Worm (Caenorhabditis elegans) whole organism, L1 larva: Measurements from ENCODE around the gene clec-233.

Experiments used
- C16A3.4 ChIP-seq: fragments of 150-350 bp; optimal IDR thresholded peaks from 2 replicates; lab custom pipeline; 2014; ENCODE audit warnings: missing biosample characterization, missing genetic modification characterization
- C34B4.2 ChIP-seq: sonication (generic microtip); optimal IDR thresholded peaks from 2 replicates; lab custom pipeline; 2017; ENCODE audit warnings: mild to moderate bottlenecking, missing genetic modification characterization, missing compliant biosample characterization
- Y116A8C.19 ChIP-seq: sonication (generic microtip); optimal IDR thresholded peaks from 2 replicates; lab custom pipeline; 2016; ENCODE audit warnings: missing compliant biosample characterization, missing genetic modification characterization, borderline replicate concordance
- ceh-8 ChIP-seq: fragments of 200-800 bp; sonication (Bioruptor generic); optimal IDR thresholded peaks from 2 replicates; lab custom pipeline; 2018; ENCODE audit warnings: mild to moderate bottlenecking, missing genetic modification characterization, moderate library complexity, missing compliant biosample characterization
- ceh-90 ChIP-seq: sonication (generic microtip); optimal IDR thresholded peaks from 2 replicates; lab custom pipeline; 2016; ENCODE audit warnings: missing genetic modification characterization, missing compliant biosample characterization
- ces-1 ChIP-seq: fragments of 150-350 bp; optimal IDR thresholded peaks from 2 replicates; lab custom pipeline; 2014; ENCODE audit warnings: missing biosample characterization, missing genetic modification reagents, missing genetic modification characterization
- dsc-1 ChIP-seq: sonication (generic microtip); optimal IDR thresholded peaks from 2 replicates; lab custom pipeline; 2016; ENCODE audit warnings: mild to moderate bottlenecking, missing genetic modification characterization, missing compliant biosample characterization
- efl-3 ChIP-seq: fragments of 200-800 bp; sonication (Bioruptor generic); optimal IDR thresholded peaks from 2 replicates; lab custom pipeline; 2018; ENCODE audit warnings: mild to moderate bottlenecking, missing genetic modification characterization, missing compliant biosample characterization
- egl-27 ChIP-seq, 2 experiments: fragments of 150-350 bp in 1 of 2; sonication (generic microtip); optimal IDR thresholded peaks; 3 replicates each; lab custom pipeline; 2017 to 2018; ENCODE audit warnings: missing biosample characterization in 2 of 2, missing genetic modification characterization in 2 of 2, missing genetic modification reagents in 2 of 2
- elt-2 ChIP-seq: sonication (generic microtip); optimal IDR thresholded peaks from 2 replicates; lab custom pipeline; 2016; ENCODE audit warnings: missing genetic modification characterization, mild to moderate bottlenecking, inconsistent platforms, missing compliant biosample characterization, missing genetic modification reagents
- elt-3 ChIP-seq, 6 experiments: fragments of 150-350 bp in 1 of 6; sonication (generic microtip); optimal IDR thresholded peaks; 2 replicates each; lab custom pipeline; 2017 to 2018; ENCODE audit warnings: missing biosample characterization in 6 of 6, missing genetic modification characterization in 6 of 6, inconsistent platforms in 1 of 6
- hlh-17 ChIP-seq: fragments of 200-800 bp; sonication (Bioruptor generic); optimal IDR thresholded peaks from 2 replicates; lab custom pipeline; 2018; ENCODE audit warnings: missing genetic modification characterization, mild to moderate bottlenecking, missing compliant biosample characterization, moderate library complexity, borderline replicate concordance
- hlh-4 ChIP-seq: sonication (generic microtip); optimal IDR thresholded peaks from 2 replicates; lab custom pipeline; 2016; ENCODE audit warnings: mild to moderate bottlenecking, missing genetic modification characterization, missing compliant biosample characterization
- isw-1 ChIP-seq: fragments of 200-800 bp; sonication (Bioruptor generic); IDR thresholded peaks from 2 replicates; pipeline ENCODE4 v1.3.6; 2022; ENCODE audit warnings: missing genetic modification characterization, missing compliant biosample characterization
- lin-13 ChIP-seq: fragments of 150-350 bp; optimal IDR thresholded peaks from 2 replicates; lab custom pipeline; 2014; ENCODE audit warnings: missing biosample characterization, missing genetic modification reagents, missing genetic modification characterization
- lin-15B ChIP-seq: fragments of 150-350 bp; sonication (generic microtip); optimal IDR thresholded peaks from 3 replicates; lab custom pipeline; 2014; ENCODE audit warnings: missing biosample characterization, missing genetic modification characterization
- lin-35 ChIP-seq, 2 experiments: fragments of 150-350 bp; optimal IDR thresholded peaks; 2 replicates each; lab custom pipeline; 2014; ENCODE audit warnings: missing biosample characterization in 2 of 2, missing genetic modification characterization in 2 of 2, missing genetic modification reagents in 2 of 2
- nhr-11 ChIP-seq: fragments of 150-350 bp; optimal IDR thresholded peaks from 2 replicates; lab custom pipeline; 2014; ENCODE audit warnings: missing biosample characterization, missing genetic modification characterization
- nhr-12 ChIP-seq: sonication (generic microtip); optimal IDR thresholded peaks from 2 replicates; lab custom pipeline; 2017; ENCODE audit warnings: missing biosample characterization, missing genetic modification characterization
- nhr-20 ChIP-seq: sonication (generic microtip); optimal IDR thresholded peaks from 2 replicates; lab custom pipeline; 2016; ENCODE audit warnings: mild to moderate bottlenecking, missing genetic modification characterization, missing compliant biosample characterization
- nhr-237 ChIP-seq: fragments of 150-350 bp; optimal IDR thresholded peaks from 2 replicates; lab custom pipeline; 2014; ENCODE audit warnings: missing biosample characterization, missing genetic modification characterization
- nhr-71 ChIP-seq: sonication (generic microtip); optimal IDR thresholded peaks from 2 replicates; lab custom pipeline; 2016; ENCODE audit warnings: mild to moderate bottlenecking, missing genetic modification characterization, moderate library complexity, missing compliant biosample characterization
- nhr-77 ChIP-seq: fragments of 150-350 bp; optimal IDR thresholded peaks from 2 replicates; lab custom pipeline; 2014; ENCODE audit warnings: missing biosample characterization, missing genetic modification characterization
- nhr-84 ChIP-seq: sonication (generic microtip); optimal IDR thresholded peaks from 2 replicates; lab custom pipeline; 2017; ENCODE audit warnings: missing biosample characterization, missing genetic modification characterization
- nhr-85 ChIP-seq: sonication (generic microtip); peaks from one replicate; lab custom pipeline; 2016; ENCODE audit warnings: missing genetic modification characterization, inconsistent platforms, missing compliant biosample characterization
- nhr-90 ChIP-seq: sonication (generic microtip); optimal IDR thresholded peaks from 2 replicates; lab custom pipeline; 2016; ENCODE audit warnings: mild to moderate bottlenecking, missing genetic modification characterization, missing compliant biosample characterization; ENCODE audit not compliant: poor library complexity
- pag-3 ChIP-seq: sonication (generic microtip); optimal IDR thresholded peaks from 2 replicates; lab custom pipeline; 2017; ENCODE audit warnings: missing genetic modification characterization, mild to moderate bottlenecking, missing compliant biosample characterization, antibody characterized with exemption, borderline replicate concordance; ENCODE audit not compliant: insufficient read depth
- rnt-1 ChIP-seq: sonication (generic microtip); optimal IDR thresholded peaks from 2 replicates; lab custom pipeline; 2016; ENCODE audit warnings: mild to moderate bottlenecking, missing genetic modification characterization, moderate library complexity, missing compliant biosample characterization
- snpc-4 ChIP-seq: fragments of 150-350 bp; optimal IDR thresholded peaks from 2 replicates; lab custom pipeline; 2014; ENCODE audit warnings: missing biosample characterization, missing genetic modification characterization
- snu-23 ChIP-seq: sonication (generic microtip); optimal IDR thresholded peaks from 2 replicates; lab custom pipeline; 2016; ENCODE audit warnings: missing genetic modification characterization, missing compliant biosample characterization
- sup-37 ChIP-seq: fragments of 200-800 bp; sonication (Bioruptor generic); optimal IDR thresholded peaks from 2 replicates; lab custom pipeline; 2018; ENCODE audit warnings: mild to moderate bottlenecking, missing genetic modification characterization, missing compliant biosample characterization
- swsn-7 ChIP-seq: sonication (generic microtip); optimal IDR thresholded peaks from 2 replicates; lab custom pipeline; 2016; ENCODE audit warnings: missing genetic modification characterization, missing compliant biosample characterization
- tbx-2 ChIP-seq: sonication (generic microtip); optimal IDR thresholded peaks from 2 replicates; lab custom pipeline; 2016; ENCODE audit warnings: missing genetic modification characterization, missing compliant biosample characterization
- unc-130 ChIP-seq: fragments of 150-350 bp; optimal IDR thresholded peaks from 2 replicates; lab custom pipeline; 2017; ENCODE audit warnings: missing biosample characterization, missing genetic modification characterization, inconsistent platforms
- vab-15 ChIP-seq: sonication (generic microtip); optimal IDR thresholded peaks from 2 replicates; lab custom pipeline; 2017; ENCODE audit warnings: missing genotype, mild to moderate bottlenecking, missing genetic modification characterization, missing compliant biosample characterization
- ztf-4 ChIP-seq: fragments of 150-350 bp; optimal IDR thresholded peaks from 2 replicates; lab custom pipeline; 2014; ENCODE audit warnings: missing biosample characterization, missing genetic modification characterization

The clec-233 gene

ce11 chrV:16235135-16235534 lies 1.4 kb downstream of the clec-233 start, which contains the start of gene F21H7.3:
Gene F21H7.3, minus strand, starts transcription at chrV:16235235.
- TF ChIP-seq dsc-1 (tag; lab: Kevin White, UChicago) (no peak), ceh-8 (GFP tag; lab: Kevin White, UChicago) (no peak), nhr-85 (tag; lab: Kevin White, UChicago) (no peak), C16A3.4 (tag; lab: Kevin White, UChicago) (no peak), egl-27 (tag; optimal IDR thresholded peaks at IDR 0.05; lab: Kevin White, UChicago) (no peak), nhr-12 (no peak), swsn-7 (tag; lab: Kevin White, UChicago) (no peak), Y116A8C.19 (tag; lab: Kevin White, UChicago) (no peak), snu-23 (GFP tag; lab: Kevin White, UChicago) (no peak)

ce11 chrV:16235647-16236046 lies 1.9 kb downstream of the clec-233 start, which contains the start of gene srh-98:
Gene srh-98, minus strand, starts transcription at chrV:16235747.
- no peak for TF ChIP-seq pag-3 (tag; lab: Kevin White, UChicago)
- no peak for TF ChIP-seq elt-2 (tag; lab: Kevin White, UChicago)
- no peak for TF ChIP-seq ces-1 (GFP tag; lab: Kevin White, UChicago)
- no peak for TF ChIP-seq swsn-7 (tag; lab: Kevin White, UChicago)
- TF ChIP-seq elt-3 (tag; optimal IDR thresholded peaks at IDR 0.05; lab: Kevin White, UChicago) = no peak
- TF ChIP-seq tbx-2 = no peak
- TF ChIP-seq vab-15 (tag; lab: Kevin White, UChicago) = no peak
- TF ChIP-seq unc-130 = no peak
- no peak for TF ChIP-seq nhr-71
- no peak for TF ChIP-seq rnt-1 (tag; lab: Kevin White, UChicago)
- TF ChIP-seq nhr-85 (tag; lab: Kevin White, UChicago) = no peak
- no peak for TF ChIP-seq isw-1

- no peak for TF ChIP-seq C34B4.2
- no peak for TF ChIP-seq unc-130
- no peak for TF ChIP-seq egl-27 (tag; optimal IDR thresholded peaks at IDR 0.05; lab: Kevin White, UChicago)
- no peak for TF ChIP-seq ceh-90
- TF ChIP-seq nhr-84 (tag; lab: Kevin White, UChicago) = no peak
- no peak for TF ChIP-seq hlh-4 (tag; lab: Kevin White, UChicago)
- TF ChIP-seq snpc-4 (tag; lab: Kevin White, UChicago) = no peak
- no peak for TF ChIP-seq nhr-90
- TF ChIP-seq ces-1 (GFP tag; lab: Kevin White, UChicago) = no peak
- no peak for TF ChIP-seq nhr-12
- TF ChIP-seq Y116A8C.19 (tag; lab: Kevin White, UChicago) = no peak
- TF ChIP-seq hlh-17 (GFP tag; lab: Kevin White, UChicago) = no peak
- no peak for TF ChIP-seq nhr-237 (tag; lab: Kevin White, UChicago)
- TF ChIP-seq efl-3 = no peak
- TF ChIP-seq lin-13 (GFP tag; lab: Kevin White, UChicago) = no peak
- TF ChIP-seq nhr-11 (tag; lab: Kevin White, UChicago) = no peak
- TF ChIP-seq lin-35 (GFP tag; optimal IDR thresholded peaks at IDR 0.05; lab: Kevin White, UChicago) = no peak
- TF ChIP-seq nhr-77 (tag; lab: Kevin White, UChicago) = no peak
- no peak for TF ChIP-seq ceh-8 (GFP tag; lab: Kevin White, UChicago)
- no peak for TF ChIP-seq lin-15B (tag; lab: Kevin White, UChicago)
These were observed 3.5 kb downstream of the clec-233 start, which contains the start of gene F21H7.5 for ce11 chrV:16237223-16237622. Gene F21H7.5, plus strand, starts transcription at chrV:16237523.

- TF ChIP-seq lin-13 (GFP tag; lab: Kevin White, UChicago) (no peak), sup-37 (GFP tag; lab: Kevin White, UChicago) (no peak), ztf-4 (tag; lab: Kevin White, UChicago) (no peak), hlh-17 (GFP tag; lab: Kevin White, UChicago) (no peak), nhr-20 (tag; lab: Kevin White, UChicago) (no peak), nhr-11 (tag; lab: Kevin White, UChicago) (no peak), C34B4.2 (no peak)
These were observed 10.4 kb downstream of the clec-233 start, which contains the start of gene srh-104 for ce11 chrV:16244078-16244477. Gene srh-104, minus strand, starts transcription at chrV:16244178.
